Worm (Caenorhabditis elegans): ENCODE measurements around the gene Y17G7B.12.

- TF ChIP-seq flt-1 (GFP tag; IDR thresholded peaks at IDR 0.05) (no peak), tab-1 (GFP tag; IDR thresholded peaks at IDR 0.05) (no peak), ztf-23 (GFP tag; IDR thresholded peaks at IDR 0.05) (no peak)
Measured at ce11 chrII:12040167-12040566, 16.5 kb downstream of the Y17G7B.12 start.

All from whole organism, midembryonic.